Worm (Caenorhabditis elegans) whole organism, L3 larva: ENCODE data around the gene H20J04.4.
A peak's percentile ranks its signal among the peaks of the same experiment; 100 is the strongest.

Source experiments
- aly-2 ChIP-seq: fragments of 150-350 bp; optimal IDR thresholded peaks from 2 replicates; lab custom pipeline; 2014; ENCODE audit warnings: missing biosample characterization, missing genetic modification characterization
- egl-27 ChIP-seq: sonication (generic microtip); optimal IDR thresholded peaks from 4 replicates; lab custom pipeline; 2017; ENCODE audit warnings: missing biosample characterization, missing genetic modification reagents, missing genetic modification characterization
- elt-2 ChIP-seq: sonication (generic microtip); optimal IDR thresholded peaks from 2 replicates; lab custom pipeline; 2016; ENCODE audit warnings: missing genetic modification reagents, mild to moderate bottlenecking, missing genetic modification characterization, missing compliant biosample characterization
- lin-39 ChIP-seq: fragments of 150-350 bp; optimal IDR thresholded peaks from 2 replicates; lab custom pipeline; 2018; ENCODE audit warnings: missing biosample characterization, missing genetic modification reagents, missing genetic modification characterization
- nhr-28 ChIP-seq: fragments of 150-350 bp; optimal IDR thresholded peaks from 2 replicates; lab custom pipeline; 2014; ENCODE audit warnings: missing biosample characterization, missing genetic modification characterization
- nhr-76 ChIP-seq: fragments of 150-350 bp; sonication (generic microtip); optimal IDR thresholded peaks from 5 replicates; lab custom pipeline; 2014; ENCODE audit warnings: missing biosample characterization, missing genetic modification characterization
- nhr-77 ChIP-seq: fragments of 150-350 bp; optimal IDR thresholded peaks from 2 replicates; lab custom pipeline; 2014; ENCODE audit warnings: missing biosample characterization, missing genetic modification characterization
- pha-4 ChIP-seq: fragments of 150-350 bp; optimal IDR thresholded peaks from 2 replicates; lab custom pipeline; 2014; ENCODE audit warnings: missing biosample characterization, missing genetic modification reagents, missing genetic modification characterization
- ztf-11 ChIP-seq: fragments of 150-350 bp; optimal IDR thresholded peaks from 2 replicates; lab custom pipeline; 2014; ENCODE audit warnings: missing biosample characterization, missing genetic modification characterization

- peak; percentile 78 for TF ChIP-seq elt-2 (tag; lab: Kevin White, UChicago)
- peak; percentile 100 for TF ChIP-seq pha-4 (tag; lab: Kevin White, UChicago)
- TF ChIP-seq nhr-76 = no peak
- peak; percentile 80 for TF ChIP-seq egl-27 (tag; lab: Kevin White, UChicago)
- peak; percentile 28 for TF ChIP-seq nhr-77 (tag; lab: Kevin White, UChicago)
- peak; percentile 95 for TF ChIP-seq lin-39 (tag; lab: Kevin White, UChicago)
- TF ChIP-seq ztf-11 = no peak
- TF ChIP-seq aly-2 (tag; lab: Kevin White, UChicago) = peak; percentile 52
- TF ChIP-seq nhr-28 (tag; lab: Kevin White, UChicago) = peak; percentile 28
Measured at ce11 chrII:4299227-4299703, 29.6 kb upstream of the H20J04.4 start, which contains the start of gene sco-1.
